Worm (Caenorhabditis elegans) whole organism, L2 larva: ENCODE data around the gene C26D10.4.

ENCODE experiments used
- ama-1 ChIP-seq: fragments of 150-350 bp; optimal IDR thresholded peaks from 2 replicates; lab custom pipeline; 2018; ENCODE audit warnings: inconsistent platforms
- blmp-1 ChIP-seq: sonication (generic microtip); optimal IDR thresholded peaks from 2 replicates; lab custom pipeline; 2017; ENCODE audit warnings: missing genetic modification characterization, mild to moderate bottlenecking, missing compliant biosample characterization, antibody characterized with exemption, moderate library complexity; ENCODE audit not compliant: insufficient read depth
- fos-1 ChIP-seq: fragments of 150-350 bp; optimal IDR thresholded peaks from 2 replicates; lab custom pipeline; 2014; ENCODE audit warnings: missing biosample characterization, missing genetic modification characterization
- lin-13 ChIP-seq: fragments of 150-350 bp; optimal IDR thresholded peaks from 2 replicates; lab custom pipeline; 2014; ENCODE audit warnings: missing biosample characterization, missing genetic modification reagents, missing genetic modification characterization
- lin-39 ChIP-seq: fragments of 150-350 bp; optimal IDR thresholded peaks from 2 replicates; lab custom pipeline; 2014; ENCODE audit warnings: missing biosample characterization, missing genetic modification reagents, missing genetic modification characterization
- lsy-2 ChIP-seq, 2 experiments: fragments of 150-350 bp in 1 of 2; sonication (generic microtip) in 1 of 2; optimal IDR thresholded peaks; 2 replicates each; lab custom pipeline; 2014 to 2017; ENCODE audit warnings: missing biosample characterization in 2 of 2, missing genetic modification characterization in 2 of 2
- nhr-129 ChIP-seq: fragments of 150-350 bp; optimal IDR thresholded peaks from 2 replicates; lab custom pipeline; 2014; ENCODE audit warnings: missing biosample characterization, missing genetic modification characterization
- nhr-237 ChIP-seq: fragments of 150-350 bp; optimal IDR thresholded peaks from 2 replicates; lab custom pipeline; 2014; ENCODE audit warnings: missing biosample characterization, missing genetic modification characterization
- nhr-77 ChIP-seq: fragments of 150-350 bp; optimal IDR thresholded peaks from 2 replicates; lab custom pipeline; 2014; ENCODE audit warnings: missing biosample characterization, missing genetic modification characterization
- ztf-11 ChIP-seq: sonication (generic microtip); optimal IDR thresholded peaks from 2 replicates; lab custom pipeline; 2017; ENCODE audit warnings: missing biosample characterization, missing genetic modification characterization

- TF ChIP-seq lsy-2 (tag; optimal IDR thresholded peaks at IDR 0.05; lab: Kevin White, UChicago): no peak
- TF ChIP-seq lin-13 (GFP tag; lab: Kevin White, UChicago): no peak
- TF ChIP-seq lin-39 (tag; lab: Kevin White, UChicago): no peak
- no peak for TF ChIP-seq fos-1 (tag; lab: Kevin White, UChicago)
- no peak for TF ChIP-seq nhr-237
- TF ChIP-seq nhr-77 (tag; lab: Kevin White, UChicago): no peak
- TF ChIP-seq nhr-129 (tag; lab: Kevin White, UChicago): no peak
- no peak for TF ChIP-seq ztf-11 (tag; lab: Kevin White, UChicago)
- no peak for TF ChIP-seq blmp-1 (tag; lab: Kevin White, UChicago)
- no peak for TF ChIP-seq ama-1
Observed at ce11 chrII:8333643-8334042, 4.1 kb downstream of the C26D10.4 start, which contains the start of gene C26D10.7.
